Fruit fly (Drosophila melanogaster) whole organism, adult: ENCODE data around the gene HP1b.

ENCODE experiments used
- CG11617 ChIP-seq: fragments of 200-800 bp; sonication (Bioruptor generic); optimal IDR thresholded peaks from 2 replicates; lab custom pipeline; 2017; ENCODE audit warnings: mild to moderate bottlenecking, missing biosample characterization, missing genetic modification reagents, missing genetic modification characterization
- CG5204 ChIP-seq: fragments of 200-800 bp; sonication (Bioruptor generic); optimal IDR thresholded peaks from 2 replicates; lab custom pipeline; 2016; ENCODE audit warnings: missing biosample characterization, missing genetic modification characterization
- CG7101 ChIP-seq: fragments of 200-800 bp; sonication (Bioruptor generic); optimal IDR thresholded peaks from 2 replicates; lab custom pipeline; 2018; ENCODE audit warnings: missing biosample characterization, mild to moderate bottlenecking, missing genetic modification characterization, moderate library complexity
- Clk ChIP-seq: fragments of 200-800 bp; sonication (Bioruptor generic); optimal IDR thresholded peaks from 2 replicates; lab custom pipeline; 2017; ENCODE audit warnings: missing biosample characterization, missing genetic modification characterization
- Mnt ChIP-seq: fragments of 200-800 bp; sonication (Bioruptor generic); optimal IDR thresholded peaks from 2 replicates; lab custom pipeline; 2016; ENCODE audit warnings: missing biosample characterization, mild to moderate bottlenecking, missing genetic modification characterization
- ovo ChIP-seq: fragments of 200-800 bp; sonication (Bioruptor generic); optimal IDR thresholded peaks from 2 replicates; lab custom pipeline; 2016; ENCODE audit warnings: missing biosample characterization, missing genetic modification characterization
- pad ChIP-seq: fragments of 200-800 bp; sonication (Bioruptor generic); optimal IDR thresholded peaks from 3 replicates; lab custom pipeline; 2017; ENCODE audit warnings: missing biosample characterization, missing genetic modification characterization, mild to moderate bottlenecking, moderate library complexity, missing genetic modification reagents
- tj ChIP-seq: fragments of 200-800 bp; sonication (Bioruptor generic); optimal IDR thresholded peaks from 3 replicates; lab custom pipeline; 2017; ENCODE audit warnings: missing biosample characterization, mild to moderate bottlenecking, missing genetic modification characterization, moderate library complexity

DNA sequence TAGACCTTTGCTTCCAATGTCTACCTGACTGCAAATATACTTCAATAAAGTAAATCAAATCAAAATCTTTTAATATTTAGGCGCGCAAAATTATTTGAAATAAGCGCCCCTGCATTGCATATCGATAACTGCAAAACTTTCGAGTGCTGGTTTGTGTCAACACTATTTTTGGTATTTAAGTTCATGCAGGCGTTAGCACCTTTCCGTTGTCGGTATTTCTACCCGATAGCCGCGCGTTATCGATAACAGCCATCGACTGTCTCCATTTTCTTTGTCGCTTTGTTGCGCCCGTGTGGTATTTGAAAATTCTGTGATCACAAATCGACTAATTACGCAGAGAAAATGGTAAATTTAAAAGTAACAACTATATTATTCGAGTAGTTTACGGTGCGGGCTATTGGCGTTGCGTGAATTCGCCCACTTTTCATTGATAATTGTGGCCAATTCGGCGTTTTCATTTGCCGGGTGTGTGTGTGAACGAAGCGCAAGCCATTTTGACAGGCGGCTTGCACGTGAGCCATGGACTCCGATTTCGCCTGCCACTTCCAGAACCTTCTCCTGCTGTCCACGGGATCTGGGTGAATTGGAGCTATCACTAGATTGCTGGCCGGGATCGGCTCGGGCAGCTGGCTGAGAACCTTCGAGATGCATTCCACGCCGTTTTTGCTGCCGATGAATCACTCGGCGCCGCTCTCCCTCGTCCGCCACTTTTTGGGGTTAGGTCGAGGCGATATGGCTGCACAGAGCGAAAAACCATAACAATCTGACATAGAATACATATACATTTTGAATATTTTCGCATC, 8.6 kb downstream of the HP1b start, which contains the start of gene CCT2:
- peak; percentile 12 for TF ChIP-seq CG7101 (tag; lab: Kevin White, UChicago)
- TF ChIP-seq Clk (GFP tag; lab: Kevin White, UChicago): no peak
- peak; percentile 12 for TF ChIP-seq CG11617 (GFP tag; lab: Kevin White, UChicago)
- TF ChIP-seq pad (GFP tag; lab: Kevin White, UChicago): no peak
- peak; percentile 78 for TF ChIP-seq Mnt (GFP tag; lab: Kevin White, UChicago)
- no peak for TF ChIP-seq CG5204 (GFP tag; lab: Kevin White, UChicago)
- peak; percentile 4 for TF ChIP-seq tj
- no peak for TF ChIP-seq ovo (GFP tag; lab: Kevin White, UChicago)
